Worm (Caenorhabditis elegans): ENCODE measurements around the gene tiar-1.
"Not testable (repeated sequence)": the region's sequence is repeated elsewhere in the genome, so short reads cannot be mapped to it uniquely, and the experiment has no call there.

Gene tiar-1

ce11 chrII:5694798-5695197 is 19.8 kb downstream of the tiar-1 start, which contains the start of gene C25H3.14:
Gene C25H3.14, plus strand, starts transcription at chrII:5695098.
- TF ChIP-seq B0035.1 (tag; optimal IDR thresholded peaks at IDR 0.05) (no peak), hsf-1 (GFP tag; IDR thresholded peaks at IDR 0.05) (no peak), T26A5.8 (tag; optimal IDR thresholded peaks at IDR 0.05) (no peak), attf-3 (GFP tag; conservative IDR thresholded peaks at IDR 0.05) (no peak), attf-5 (GFP tag; optimal IDR thresholded peaks at IDR 0.05) (no peak), lir-1 (GFP tag; conservative IDR thresholded peaks at IDR 0.05) (no peak), tlf-1 (GFP tag; optimal IDR thresholded peaks at IDR 0.05) (no peak), bed-2 (GFP tag; IDR thresholded peaks at IDR 0.05) (no peak), egl-44 (GFP tag; IDR thresholded peaks at IDR 0.05) (no peak), let-607 (tag; optimal IDR thresholded peaks at IDR 0.05) (no peak), mel-28 (tag; optimal IDR thresholded peaks at IDR 0.05; ENCODE audit: borderline replicate concordance) (no peak), madf-6 (GFP tag; IDR thresholded peaks at IDR 0.05) (no peak), Y95B8A.8 (GFP tag; IDR thresholded peaks at IDR 0.05) (no peak), hmg-20 (GFP tag; IDR thresholded peaks at IDR 0.05) (no peak), ceh-100 (GFP tag; IDR thresholded peaks at IDR 0.05) (no peak), ama-1 (optimal IDR thresholded peaks at IDR 0.05) (no peak), ama-1 (GFP tag; optimal IDR thresholded peaks at IDR 0.05) (no peak)

DNA sequence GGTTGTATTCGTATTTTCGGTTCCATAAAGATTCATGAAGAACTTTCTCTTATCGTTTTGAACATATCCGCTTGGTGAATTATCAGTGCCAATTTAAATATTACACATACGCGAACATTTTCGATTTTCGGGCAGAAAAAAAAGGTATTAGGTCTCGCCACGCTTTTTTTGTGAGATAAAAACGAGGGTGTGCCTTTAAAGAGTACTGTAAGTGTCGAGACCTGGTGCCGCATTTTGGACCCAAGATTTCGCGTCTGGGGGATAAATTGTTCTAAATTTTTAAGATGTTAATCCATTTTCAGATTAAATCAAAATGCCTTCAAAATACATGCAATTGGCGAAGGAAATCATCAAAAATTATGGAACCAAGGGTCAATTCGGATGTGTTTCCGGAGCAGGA is 20.7 kb downstream of the tiar-1 start, which contains the start of gene C25H3.3:
Gene C25H3.3, plus strand, starts transcription at position 301 of the 400 bp plus-strand sequence.
- no peak for TF ChIP-seq cebp-1 (GFP tag; IDR thresholded peaks at IDR 0.05)
- TF ChIP-seq cebp-1 (tag; optimal IDR thresholded peaks at IDR 0.05) = no peak
- no peak for TF ChIP-seq ekl-4 (GFP tag; IDR thresholded peaks at IDR 0.05)
- TF ChIP-seq B0336.3 (GFP tag; IDR thresholded peaks at IDR 0.05) = no peak
- no peak for TF ChIP-seq F57A8.1 (GFP tag; optimal IDR thresholded peaks at IDR 0.05)
- TF ChIP-seq nhr-27 (tag; optimal IDR thresholded peaks at IDR 0.05) = no peak
- no peak for TF ChIP-seq gei-17 (GFP tag; optimal IDR thresholded peaks at IDR 0.05)
- no peak for TF ChIP-seq nhr-90 (tag; optimal IDR thresholded peaks at IDR 0.05)
- no peak for TF ChIP-seq madf-8 (GFP tag; conservative IDR thresholded peaks at IDR 0.05)
- TF ChIP-seq unc-130 (GFP tag; optimal IDR thresholded peaks at IDR 0.05) = no peak
- TF ChIP-seq lsl-1 (GFP tag; optimal IDR thresholded peaks at IDR 0.05) = no peak
- no peak for TF ChIP-seq zfh-2 (GFP tag; conservative IDR thresholded peaks at IDR 0.05)
- TF ChIP-seq attf-6 (GFP tag; IDR thresholded peaks at IDR 0.05) = no peak
- no peak for TF ChIP-seq K11D2.4 (GFP tag; IDR thresholded peaks at IDR 0.05)
- no peak for TF ChIP-seq bed-2 (GFP tag; IDR thresholded peaks at IDR 0.05)
- TF ChIP-seq Y53F4B.3 (GFP tag; IDR thresholded peaks at IDR 0.05) = no peak
- TF ChIP-seq T26A5.8 (tag; optimal IDR thresholded peaks at IDR 0.05) = no peak

DNA sequence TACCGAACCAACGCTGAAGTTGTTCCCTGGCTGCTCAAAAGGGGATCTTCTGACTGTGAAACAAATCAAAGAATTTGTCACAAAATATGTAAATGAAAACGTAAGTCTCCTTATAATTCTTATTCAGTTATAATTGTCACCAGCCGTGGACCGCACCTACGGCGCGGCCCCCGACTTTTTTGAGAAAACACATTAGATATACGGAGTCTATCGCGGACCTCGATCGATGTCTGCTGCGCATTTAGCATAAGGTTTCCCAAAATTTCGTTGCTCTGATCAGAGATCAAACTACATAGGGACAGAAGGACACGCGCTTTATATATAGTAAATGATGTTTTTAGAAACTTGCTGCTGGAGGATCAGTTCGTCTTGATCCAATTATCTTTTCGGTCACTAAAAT is 21.7 kb downstream of the tiar-1 start:
- TF ChIP-seq snpc-1.1 (tag; optimal IDR thresholded peaks at IDR 0.05; ENCODE audit: insufficient read depth) (peak; percentile 56), snpc-4 (tag; optimal IDR thresholded peaks at IDR 0.05) (peak in 2 of 4 experiments; percentile 64 to 82)
- not testable (repeated sequence) for TF ChIP-seq snpc-4 (GFP tag; optimal IDR thresholded peaks at IDR 0.05)

DNA sequence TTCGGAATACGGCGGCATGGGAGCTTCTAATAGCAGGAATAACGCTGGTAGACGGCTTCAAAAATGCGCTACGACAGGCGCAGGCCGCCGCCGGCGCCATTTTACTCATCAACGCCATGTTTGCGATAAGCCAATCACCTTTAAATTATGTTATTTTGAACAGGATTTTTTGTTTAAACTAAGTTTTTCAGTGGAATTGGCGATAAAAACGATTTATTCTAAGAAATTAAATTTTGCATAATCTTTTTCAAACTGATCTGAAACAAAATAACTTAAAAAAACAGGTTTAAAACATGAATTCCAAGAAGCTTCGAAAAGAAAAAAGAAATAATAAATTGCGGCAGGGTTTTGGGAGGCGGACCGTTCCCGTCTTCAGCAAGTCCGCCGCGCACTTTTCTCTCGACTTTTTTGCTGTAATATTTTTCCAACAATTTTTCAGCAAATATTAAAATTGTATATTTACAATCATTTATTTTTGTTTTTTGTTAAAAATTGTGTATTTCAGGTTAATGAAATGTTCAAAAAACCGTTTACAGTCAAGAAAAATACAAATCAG is 23.3 kb downstream of the tiar-1 start, which contains the start of the genes ndub-5 and eif-2D:
Gene ndub-5, minus strand, starts transcription at position 138 of the 556 bp plus-strand sequence.
Gene eif-2D, plus strand, starts transcription at position 506 of the 556 bp plus-strand sequence.
- TF ChIP-seq snpc-4 (GFP tag; optimal IDR thresholded peaks at IDR 0.05) = no peak
- peak in 1 of 4 experiments; percentile 23 for TF ChIP-seq snpc-4 (tag; optimal IDR thresholded peaks at IDR 0.05)
- TF ChIP-seq let-526 (GFP tag; IDR thresholded peaks at IDR 0.05) = no peak
- peak; percentile 2 for TF ChIP-seq snpc-1.1 (tag; optimal IDR thresholded peaks at IDR 0.05; ENCODE audit: insufficient read depth)
